Worm (Caenorhabditis elegans): ENCODE results near the gene scl-6.

Gene scl-6

DNA sequence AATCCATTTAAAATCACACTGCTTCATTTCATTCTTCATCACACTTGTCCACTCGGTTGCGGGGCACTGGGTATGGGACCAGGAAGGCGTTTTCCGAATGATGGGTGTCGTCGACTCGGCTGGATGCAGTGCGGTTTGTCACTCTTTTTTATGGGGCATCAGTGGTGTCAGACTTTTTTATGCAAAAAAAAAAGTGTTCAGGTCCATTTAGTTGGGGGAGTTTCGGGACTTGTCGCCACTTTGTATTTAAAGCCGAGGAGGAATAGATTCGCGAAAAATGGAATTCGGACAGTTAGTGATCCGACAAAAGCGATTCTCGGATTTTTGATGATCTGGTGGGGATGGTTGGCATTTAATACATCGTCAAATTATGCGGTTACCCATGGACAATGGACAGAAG lies 23.6 kb upstream of the scl-6 start:
- TF ChIP-seq ceh-45 (GFP tag; IDR thresholded peaks at IDR 0.05) (no peak), ahr-1 (tag; optimal IDR thresholded peaks at IDR 0.05) (no peak), pha-2 (tag; optimal IDR thresholded peaks at IDR 0.05) (no peak), syd-9 (tag; optimal IDR thresholded peaks at IDR 0.05) (no peak), ceh-9 (tag; optimal IDR thresholded peaks at IDR 0.05) (no peak), unc-55 (GFP tag; optimal IDR thresholded peaks at IDR 0.05) (no peak), lim-6 (tag; optimal IDR thresholded peaks at IDR 0.05) (no peak), rnt-1 (tag; optimal IDR thresholded peaks at IDR 0.05) (no peak), ama-1 (optimal IDR thresholded peaks at IDR 0.05) (no peak), dmd-4 (tag; optimal IDR thresholded peaks at IDR 0.05; ENCODE audit: borderline replicate concordance) (no peak), odd-2 (tag; optimal IDR thresholded peaks at IDR 0.05) (no peak), F13H6.1 (tag; optimal IDR thresholded peaks at IDR 0.05) (no peak), sdc-2 (tag; optimal IDR thresholded peaks at IDR 0.05) (no peak), unc-86 (tag; optimal IDR thresholded peaks at IDR 0.05) (no peak)

DNA sequence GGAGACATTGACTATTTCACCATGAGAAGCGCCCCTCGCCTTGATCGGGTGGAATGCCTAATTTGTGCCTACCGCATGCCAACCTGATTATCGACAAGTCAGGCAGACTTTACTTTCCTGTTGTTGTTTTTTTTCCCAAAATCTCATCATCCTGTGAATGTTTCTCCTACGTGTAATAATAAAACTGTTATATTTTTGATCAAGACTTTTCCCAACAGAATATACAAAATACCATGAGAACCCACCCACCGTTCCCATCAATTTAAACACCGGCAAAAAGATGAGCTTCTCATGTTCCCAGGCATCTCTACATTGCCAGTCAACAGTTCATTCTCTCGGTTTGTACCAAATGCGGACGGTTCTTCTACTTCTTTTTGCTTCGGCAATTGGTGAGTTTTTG lies 21.7 kb upstream of the scl-6 start, which contains the start of gene scl-9:
scl-9 (plus strand) TSS at position 301 of the 400 bp plus-strand sequence.
- TF ChIP-seq ceh-18 (tag; optimal IDR thresholded peaks at IDR 0.05): no peak
- TF ChIP-seq tbx-2 (tag; optimal IDR thresholded peaks at IDR 0.05): no peak
- TF ChIP-seq sox-2 (GFP tag; IDR thresholded peaks at IDR 0.05): no peak
- TF ChIP-seq ceh-9 (tag; optimal IDR thresholded peaks at IDR 0.05): no peak
- TF ChIP-seq ceh-19 (GFP tag; optimal IDR thresholded peaks at IDR 0.05): no peak
- TF ChIP-seq unc-55 (GFP tag; optimal IDR thresholded peaks at IDR 0.05): no peak
- no peak for TF ChIP-seq nhr-11 (tag; optimal IDR thresholded peaks at IDR 0.05)
- no peak for TF ChIP-seq ref-2 (tag; optimal IDR thresholded peaks at IDR 0.05)
- TF ChIP-seq K09A11.1 (tag; optimal IDR thresholded peaks at IDR 0.05; ENCODE audit: insufficient read depth): no peak
- no peak for TF ChIP-seq elt-4 (tag; optimal IDR thresholded peaks at IDR 0.05)
- TF ChIP-seq ahr-1 (tag; optimal IDR thresholded peaks at IDR 0.05): no peak
- TF ChIP-seq hlh-6 (tag; optimal IDR thresholded peaks at IDR 0.05): no peak
- TF ChIP-seq ceh-6 (GFP tag; optimal IDR thresholded peaks at IDR 0.05): no peak
- TF ChIP-seq npax-4 (tag; optimal IDR thresholded peaks at IDR 0.05): no peak
- TF ChIP-seq sdc-2 (tag; optimal IDR thresholded peaks at IDR 0.05): no peak
- TF ChIP-seq fax-1 (tag; optimal IDR thresholded peaks at IDR 0.05): no peak
- TF ChIP-seq pax-1 (tag; optimal IDR thresholded peaks at IDR 0.05): no peak
- TF ChIP-seq hlh-13 (GFP tag; optimal IDR thresholded peaks at IDR 0.05): no peak
- no peak for TF ChIP-seq ceh-48 (tag; optimal IDR thresholded peaks at IDR 0.05)
- no peak for TF ChIP-seq T23F11.4 (GFP tag; optimal IDR thresholded peaks at IDR 0.05)

DNA sequence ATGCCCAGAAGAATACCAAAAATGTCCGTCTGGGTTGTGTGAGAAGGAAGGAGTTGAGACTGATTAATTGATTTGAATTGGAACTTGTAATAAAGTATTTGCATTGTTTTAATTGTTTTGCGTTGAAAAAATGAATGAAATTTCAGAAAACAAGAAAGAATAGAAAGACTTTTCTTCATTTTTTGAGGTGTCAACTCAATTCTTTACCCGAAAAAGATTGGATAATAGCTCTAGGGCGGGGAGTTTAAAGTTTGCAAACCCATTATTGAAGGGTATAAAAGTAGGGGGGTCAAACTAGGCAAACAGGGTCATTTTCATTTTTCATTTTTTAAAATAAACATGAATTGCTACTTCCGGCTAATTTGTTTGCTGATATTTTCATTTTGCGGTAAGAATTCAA lies 20.4 kb upstream of the scl-6 start, which contains the start of gene scl-10:
scl-10 (plus strand) TSS at position 301 of the 400 bp plus-strand sequence.
- no peak for TF ChIP-seq gmeb-2 (tag; optimal IDR thresholded peaks at IDR 0.05)
- TF ChIP-seq dve-1 (tag; optimal IDR thresholded peaks at IDR 0.05): no peak
- TF ChIP-seq fkh-10 (GFP tag; optimal IDR thresholded peaks at IDR 0.05): no peak

DNA sequence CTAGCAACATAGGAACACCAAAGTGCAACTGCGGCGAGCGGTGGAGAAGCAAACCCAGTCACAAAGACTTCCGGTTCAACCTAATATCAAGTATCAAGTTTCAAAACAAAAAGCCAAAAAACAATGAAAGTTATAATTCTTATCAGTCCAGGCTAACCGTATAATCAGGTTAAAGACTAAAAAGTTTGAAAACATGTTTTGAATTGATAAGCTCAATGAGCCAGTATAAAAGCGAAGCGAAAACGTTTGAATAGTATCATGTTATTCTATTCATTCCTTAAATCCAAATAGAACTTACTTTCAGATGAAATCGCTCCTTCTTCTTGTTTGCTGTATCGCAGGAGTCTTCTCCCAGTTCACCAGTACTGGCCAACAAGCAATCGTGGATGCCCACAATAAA lies 17.5 kb upstream of the scl-6 start, which contains the start of gene scl-11:
scl-11 (plus strand) TSS at position 301 of the 400 bp plus-strand sequence.
- TF ChIP-seq hlh-6 (tag; optimal IDR thresholded peaks at IDR 0.05): no peak
- no peak for TF ChIP-seq sdc-2 (tag; optimal IDR thresholded peaks at IDR 0.05)
- no peak for TF ChIP-seq sox-4 (tag; optimal IDR thresholded peaks at IDR 0.05)
- no peak for TF ChIP-seq unc-3 (GFP tag; conservative IDR thresholded peaks at IDR 0.05)
- no peak for TF ChIP-seq unc-3 (tag; optimal IDR thresholded peaks at IDR 0.05)
- no peak for TF ChIP-seq rnt-1 (tag; optimal IDR thresholded peaks at IDR 0.05)
- no peak for TF ChIP-seq tbx-2 (tag; optimal IDR thresholded peaks at IDR 0.05)

DNA sequence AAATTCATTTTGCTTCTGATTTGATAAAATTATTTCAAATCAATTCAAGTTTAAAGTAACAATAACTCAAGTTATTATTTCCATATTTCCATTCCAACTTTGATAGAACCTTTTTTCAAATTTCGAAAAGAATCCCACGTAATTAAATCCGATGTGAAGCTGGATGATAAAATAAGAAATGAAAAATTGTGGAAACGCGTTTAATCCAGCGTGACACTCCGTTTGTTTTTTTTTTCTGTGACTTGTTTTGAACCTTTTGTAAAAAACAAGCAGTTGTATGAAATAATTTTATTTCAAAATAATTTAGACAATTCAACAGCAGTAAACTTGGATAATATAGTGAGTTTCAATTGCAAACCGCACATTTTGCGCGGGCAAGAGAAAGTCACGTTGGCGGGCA lies 16.0 kb upstream of the scl-6 start, which contains the start of gene F49E11.7:
F49E11.7 (plus strand) TSS at position 301 of the 400 bp plus-strand sequence.
- TF ChIP-seq elt-2 (tag; optimal IDR thresholded peaks at IDR 0.05) (no peak), unc-42 (tag; optimal IDR thresholded peaks at IDR 0.05) (no peak), Y22D7AL.16 (tag; optimal IDR thresholded peaks at IDR 0.05) (no peak), ama-1 (optimal IDR thresholded peaks at IDR 0.05) (no peak)
